Fruit fly (Drosophila melanogaster): Measurements from ENCODE around the gene CG5265.

The CG5265 gene

dm6 chr3R:17149080-17149746, 10.4 kb downstream of the CG5265 start, which contains the start of the genes m-cup and Det (continued):
- TF ChIP-seq GATAd (GFP tag; optimal IDR thresholded peaks at IDR 0.05) (no peak), h (GFP tag; optimal IDR thresholded peaks at IDR 0.05) (peak; percentile 25), Hr78 (GFP tag; optimal IDR thresholded peaks at IDR 0.05) (no peak), ey (GFP tag; optimal IDR thresholded peaks at IDR 0.05) (peak; percentile 16), pan (optimal IDR thresholded peaks at IDR 0.05) (no peak), usp (GFP tag; optimal IDR thresholded peaks at IDR 0.05) (no peak)

- TF ChIP-seq sage (GFP tag; optimal IDR thresholded peaks at IDR 0.05) (no peak), GATAd (GFP tag; optimal IDR thresholded peaks at IDR 0.05) (no peak), CrebA (GFP tag; optimal IDR thresholded peaks at IDR 0.05; ENCODE audit: borderline replicate concordance) (no peak), pan (optimal IDR thresholded peaks at IDR 0.05) (no peak), HLH106 (tag; optimal IDR thresholded peaks at IDR 0.05) (no peak), CG32264 (GFP tag; optimal IDR thresholded peaks at IDR 0.05) (no peak), tai (GFP tag; optimal IDR thresholded peaks at IDR 0.05) (no peak), dl (GFP tag; optimal IDR thresholded peaks at IDR 0.05; ENCODE audit: insufficient read depth in 1 of 2, partially characterized antibody in 2 of 2) (no peak), dmrt93B (GFP tag; optimal IDR thresholded peaks at IDR 0.05) (no peak), woc (GFP tag; optimal IDR thresholded peaks at IDR 0.05) (no peak)
Observed at dm6 chr3R:17150287-17150686, 11.5 kb downstream of the CG5265 start, which contains the start of gene Smug. Gene Smug (plus strand): TSS chr3R:17150587.

DNA sequence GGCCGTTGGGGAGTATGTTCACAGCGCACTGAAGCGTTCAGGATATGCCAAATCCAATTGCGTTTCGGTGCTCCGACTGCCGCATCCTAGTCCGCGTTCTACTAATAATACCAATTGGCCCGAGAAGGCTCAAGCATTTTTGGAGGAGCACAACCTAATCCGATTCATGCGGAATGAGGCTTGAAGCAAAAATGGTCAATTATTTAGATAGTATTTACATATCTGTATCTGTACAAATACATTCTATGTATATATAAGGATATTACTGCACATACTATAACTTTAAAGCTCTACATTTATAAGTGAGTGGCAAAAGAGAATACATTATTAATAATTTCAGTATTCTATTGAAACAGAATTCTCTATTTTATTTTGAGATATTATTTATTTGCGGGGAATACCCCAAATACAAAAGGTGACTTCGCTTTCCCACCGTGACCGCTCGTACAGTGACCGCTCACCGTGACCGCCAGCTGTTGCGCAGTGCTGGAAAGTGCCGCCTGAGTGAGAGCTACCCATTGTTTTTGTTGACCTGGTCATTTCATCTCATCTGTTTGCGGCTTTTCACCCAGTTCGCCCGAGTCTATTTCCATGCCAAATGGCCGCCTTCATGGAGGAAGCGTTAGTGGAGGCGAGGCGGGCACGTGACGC, 12.7 kb downstream of the CG5265 start, which contains the start of gene CG5292:
Gene CG5292 (plus strand): TSS at position 486 of the 651 bp plus-strand sequence.
- TF ChIP-seq dsf (GFP tag; optimal IDR thresholded peaks at IDR 0.05; ENCODE audit: borderline replicate concordance) (no peak), Dfd (GFP tag; optimal IDR thresholded peaks at IDR 0.05) (no peak), Mio (GFP tag; optimal IDR thresholded peaks at IDR 0.05) (no peak), Sp1 (GFP tag; optimal IDR thresholded peaks at IDR 0.05) (peak; percentile 61), dl (GFP tag; optimal IDR thresholded peaks at IDR 0.05; ENCODE audit: insufficient read depth in 1 of 2, partially characterized antibody in 2 of 2) (no peak), Abd-B (GFP tag; optimal IDR thresholded peaks at IDR 0.05) (no peak), rgr (GFP tag; optimal IDR thresholded peaks at IDR 0.05) (peak; percentile 79), CrebA (GFP tag; optimal IDR thresholded peaks at IDR 0.05; ENCODE audit: borderline replicate concordance) (no peak), jim (GFP tag; optimal IDR thresholded peaks at IDR 0.05) (no peak), OdsH (GFP tag; optimal IDR thresholded peaks at IDR 0.05) (peak; percentile 54), CG32264 (GFP tag; optimal IDR thresholded peaks at IDR 0.05) (no peak), foxo (GFP tag; optimal IDR thresholded peaks at IDR 0.05) (peak in 1 of 2 experiments; percentile 72), lola (GFP tag; optimal IDR thresholded peaks at IDR 0.05) (no peak), sv (GFP tag; optimal IDR thresholded peaks at IDR 0.05) (peak; percentile 67), fru (GFP tag; optimal IDR thresholded peaks at IDR 0.05) (peak; percentile 56), Rel (GFP tag; optimal IDR thresholded peaks at IDR 0.05) (no peak), Rel (tag; optimal IDR thresholded peaks at IDR 0.05) (peak; percentile 96), dmrt93B (GFP tag; optimal IDR thresholded peaks at IDR 0.05) (no peak), N (GFP tag; optimal IDR thresholded peaks at IDR 0.05) (no peak), h (GFP tag; optimal IDR thresholded peaks at IDR 0.05) (peak; percentile 72), GATAd (GFP tag; optimal IDR thresholded peaks at IDR 0.05) (no peak), brk (GFP tag; optimal IDR thresholded peaks at IDR 0.05) (no peak), Jra (GFP tag; optimal IDR thresholded peaks at IDR 0.05) (peak; percentile 26), psq (GFP tag; optimal IDR thresholded peaks at IDR 0.05) (peak; percentile 34), tai (GFP tag; optimal IDR thresholded peaks at IDR 0.05) (no peak), Dif (GFP tag; optimal IDR thresholded peaks at IDR 0.05; ENCODE audit: partially characterized antibody) (no peak), CG9705 (GFP tag; optimal IDR thresholded peaks at IDR 0.05) (no peak), ey (GFP tag; optimal IDR thresholded peaks at IDR 0.05) (peak; percentile 53), pan (optimal IDR thresholded peaks at IDR 0.05) (no peak), Hr78 (GFP tag; optimal IDR thresholded peaks at IDR 0.05) (no peak), woc (GFP tag; optimal IDR thresholded peaks at IDR 0.05) (peak; percentile 50), Myc (optimal IDR thresholded peaks at IDR 0.05) (peak; percentile 34), sage (GFP tag; optimal IDR thresholded peaks at IDR 0.05) (no peak), Vsx2 (GFP tag; optimal IDR thresholded peaks at IDR 0.05; ENCODE audit: partially characterized antibody) (no peak), usp (GFP tag; optimal IDR thresholded peaks at IDR 0.05) (no peak), Hnf4 (GFP tag; optimal IDR thresholded peaks at IDR 0.05) (no peak), HLH106 (tag; optimal IDR thresholded peaks at IDR 0.05) (peak; percentile 57), Hr83 (GFP tag; optimal IDR thresholded peaks at IDR 0.05; ENCODE audit: poor library complexity, severe bottlenecking) (peak; percentile 76), br (GFP tag; optimal IDR thresholded peaks at IDR 0.05) (peak; percentile 55)

Data from whole organism, wandering third instar larva.